Worm (Caenorhabditis elegans) whole organism, L4 larva: ENCODE data around the gene Y39H10A.1.

Source experiments
- F26F4.8 ChIP-seq: fragments of 200-800 bp; sonication (Bioruptor generic); conservative IDR thresholded peaks from 2 replicates; pipeline ENCODE4 v1.3.6; 2022; ENCODE audit warnings: missing genetic modification characterization, missing compliant biosample characterization
- F37D6.2 ChIP-seq: sonication (generic microtip); optimal IDR thresholded peaks from 2 replicates; lab custom pipeline; 2016; ENCODE audit warnings: mild to moderate bottlenecking, missing genetic modification characterization, missing compliant biosample characterization
- F49E8.2 ChIP-seq: sonication (generic microtip); optimal IDR thresholded peaks from 2 replicates; lab custom pipeline; 2016; ENCODE audit warnings: missing compliant biosample characterization, mild to moderate bottlenecking, missing genetic modification characterization, borderline replicate concordance
- Y48G9A.11 ChIP-seq: fragments of 200-800 bp; sonication (Bioruptor generic); IDR thresholded peaks from 2 replicates; pipeline ENCODE4 v1.3.6; 2022; ENCODE audit warnings: missing genetic modification reagents, missing genetic modification characterization, missing compliant biosample characterization
- Y5F2A.4 ChIP-seq: fragments of 200-800 bp; sonication (Bioruptor generic); optimal IDR thresholded peaks from 2 replicates; lab custom pipeline; 2018; ENCODE audit warnings: mild to moderate bottlenecking, missing genetic modification characterization, missing compliant biosample characterization
- ZK546.5 ChIP-seq, 2 experiments: sonication (generic microtip); optimal IDR thresholded peaks; 2 replicates each; lab custom pipeline; 2017; ENCODE audit warnings: missing biosample characterization in 2 of 2, missing genetic modification characterization in 2 of 2
- aha-1 ChIP-seq: fragments of 150-350 bp; peaks from one replicate; lab custom pipeline; 2014; ENCODE audit warnings: missing biosample characterization, missing genetic modification characterization
- arid-1 ChIP-seq: fragments of 200-800 bp; sonication (Bioruptor generic); conservative IDR thresholded peaks from 2 replicates; pipeline ENCODE4 v1.3.6; 2022; ENCODE audit warnings: missing genetic modification reagents, missing genetic modification characterization, missing compliant biosample characterization
- ceh-28 ChIP-seq: fragments of 150-350 bp; optimal IDR thresholded peaks from 2 replicates; lab custom pipeline; 2014; ENCODE audit warnings: missing biosample characterization, missing genetic modification reagents, missing genetic modification characterization
- ceh-82 ChIP-seq: sonication (generic microtip); optimal IDR thresholded peaks from 2 replicates; lab custom pipeline; 2017; ENCODE audit warnings: missing biosample characterization, missing genetic modification characterization
- ces-1 ChIP-seq: fragments of 150-350 bp; sonication (generic microtip); optimal IDR thresholded peaks from 4 replicates; lab custom pipeline; 2014; ENCODE audit warnings: missing biosample characterization, missing genetic modification reagents, missing genetic modification characterization
- cey-2 ChIP-seq: sonication (generic microtip); optimal IDR thresholded peaks from 3 replicates; lab custom pipeline; 2017; ENCODE audit warnings: missing genetic modification characterization, mild to moderate bottlenecking, missing compliant biosample characterization, antibody characterized with exemption, borderline replicate concordance; ENCODE audit not compliant: insufficient read depth
- daf-16 ChIP-seq, 3 experiments: sonication (generic microtip); optimal IDR thresholded peaks; 2 replicates each; lab custom pipeline; 2016 to 2017; ENCODE audit warnings: missing genetic modification characterization in 3 of 3, missing genetic modification reagents in 3 of 3, mild to moderate bottlenecking in 2 of 3, missing compliant biosample characterization in 2 of 3, missing biosample characterization in 1 of 3, moderate library complexity in 1 of 3
- daf-8 ChIP-seq: fragments of 200-800 bp; sonication (Bioruptor generic); IDR thresholded peaks from 2 replicates; pipeline ENCODE4 v1.3.6; 2022; ENCODE audit warnings: missing genetic modification characterization, missing compliant biosample characterization
- dmd-6 ChIP-seq: fragments of 200-800 bp; sonication (Bioruptor generic); IDR thresholded peaks from 2 replicates; pipeline ENCODE4 v1.3.6; 2022; ENCODE audit warnings: missing genetic modification reagents, missing genetic modification characterization, missing compliant biosample characterization
- duxl-1 ChIP-seq: sonication (generic microtip); optimal IDR thresholded peaks from 2 replicates; lab custom pipeline; 2016; ENCODE audit warnings: mild to moderate bottlenecking, missing genetic modification characterization, moderate library complexity, missing compliant biosample characterization; ENCODE audit not compliant: poor library complexity
- hif-1 ChIP-seq, 2 experiments: sonication (generic microtip); optimal IDR thresholded peaks; 2 replicates each; lab custom pipeline; 2016 to 2017; ENCODE audit warnings: missing compliant biosample characterization in 2 of 2, missing genetic modification characterization in 2 of 2, missing genetic modification reagents in 2 of 2, missing genotype in 2 of 2, mild to moderate bottlenecking in 1 of 2
- hlh-11 ChIP-seq: fragments of 200-800 bp; sonication (Bioruptor generic); optimal IDR thresholded peaks from 2 replicates; lab custom pipeline; 2018; ENCODE audit warnings: mild to moderate bottlenecking, missing genetic modification characterization, missing compliant biosample characterization
- hlh-30 ChIP-seq: sonication (generic microtip); optimal IDR thresholded peaks from 2 replicates; lab custom pipeline; 2017; ENCODE audit warnings: antibody characterized with exemption, mild to moderate bottlenecking, missing genetic modification characterization, missing compliant biosample characterization; ENCODE audit not compliant: insufficient read depth
- jun-1 ChIP-seq: fragments of 150-350 bp; optimal IDR thresholded peaks from 2 replicates; lab custom pipeline; 2014; ENCODE audit warnings: missing biosample characterization, missing genetic modification reagents, missing genetic modification characterization
- lin-15B ChIP-seq: fragments of 150-350 bp; sonication (generic microtip); optimal IDR thresholded peaks from 3 replicates; lab custom pipeline; 2014; ENCODE audit warnings: missing biosample characterization, missing genetic modification characterization
- mdl-1 ChIP-seq, 2 experiments: fragments of 150-350 bp in 1 of 2; sonication (generic microtip) in 1 of 2; optimal IDR thresholded peaks; 2 replicates each; lab custom pipeline; 2014 to 2017; ENCODE audit warnings: missing biosample characterization in 2 of 2, missing genetic modification characterization in 2 of 2
- mep-1 ChIP-seq: fragments of 150-350 bp; sonication (generic microtip); optimal IDR thresholded peaks from 3 replicates; lab custom pipeline; 2014; ENCODE audit warnings: missing biosample characterization, missing genetic modification characterization
- mxl-3 ChIP-seq: fragments of 200-800 bp; sonication (Bioruptor generic); optimal IDR thresholded peaks from 2 replicates; lab custom pipeline; 2018; ENCODE audit warnings: mild to moderate bottlenecking, missing genetic modification characterization, missing compliant biosample characterization
- nhr-102 ChIP-seq: sonication (generic microtip); optimal IDR thresholded peaks from 2 replicates; lab custom pipeline; 2016; ENCODE audit warnings: mild to moderate bottlenecking, missing genetic modification characterization, moderate library complexity, missing compliant biosample characterization
- nhr-111 ChIP-seq: fragments of 200-800 bp; sonication (Bioruptor generic); optimal IDR thresholded peaks from 2 replicates; lab custom pipeline; 2018; ENCODE audit warnings: mild to moderate bottlenecking, missing genetic modification characterization, missing compliant biosample characterization
- nhr-28 ChIP-seq: fragments of 150-350 bp; optimal IDR thresholded peaks from 2 replicates; lab custom pipeline; 2014; ENCODE audit warnings: missing biosample characterization, missing genetic modification characterization
- nhr-48 ChIP-seq: sonication (generic microtip); optimal IDR thresholded peaks from 2 replicates; lab custom pipeline; 2016; ENCODE audit warnings: mild to moderate bottlenecking, missing genetic modification characterization, missing compliant biosample characterization
- nhr-6 ChIP-seq: fragments of 150-350 bp; optimal IDR thresholded peaks from 2 replicates; lab custom pipeline; 2014; ENCODE audit warnings: missing biosample characterization, missing genetic modification characterization
- nhr-77 ChIP-seq: fragments of 150-350 bp; optimal IDR thresholded peaks from 2 replicates; lab custom pipeline; 2014; ENCODE audit warnings: missing biosample characterization, missing genetic modification characterization
- php-3 ChIP-seq: fragments of 200-800 bp; sonication (Bioruptor generic); IDR thresholded peaks from 2 replicates; pipeline ENCODE4 v1.3.6; 2022; ENCODE audit warnings: missing genetic modification reagents, missing genetic modification characterization, missing compliant biosample characterization
- rbr-2 ChIP-seq: sonication (generic microtip); optimal IDR thresholded peaks from 2 replicates; lab custom pipeline; 2016; ENCODE audit warnings: missing genotype, missing genetic modification characterization, missing compliant biosample characterization
- set-16 ChIP-seq: fragments of 200-800 bp; sonication (Bioruptor generic); IDR thresholded peaks from 2 replicates; pipeline ENCODE4 v1.3.6; 2022; ENCODE audit warnings: missing genetic modification reagents, missing genetic modification characterization, missing compliant biosample characterization
- unc-62 ChIP-seq, 3 experiments: fragments of 150-350 bp in 1 of 3; sonication (generic microtip); optimal IDR thresholded peaks in 2 of 3; peaks in 1 of 3; 1 replicate in 1 of 3; 2 replicates in 2 of 3; lab custom pipeline; 2014 to 2017; ENCODE audit warnings: missing biosample characterization in 3 of 3, missing genetic modification characterization in 3 of 3, missing genetic modification reagents in 3 of 3, missing genotype in 1 of 3
- zfp-2 ChIP-seq: sonication (generic microtip); optimal IDR thresholded peaks from 2 replicates; lab custom pipeline; 2016; ENCODE audit warnings: mild to moderate bottlenecking, missing genetic modification characterization, missing compliant biosample characterization

The Y39H10A.1 gene

DNA sequence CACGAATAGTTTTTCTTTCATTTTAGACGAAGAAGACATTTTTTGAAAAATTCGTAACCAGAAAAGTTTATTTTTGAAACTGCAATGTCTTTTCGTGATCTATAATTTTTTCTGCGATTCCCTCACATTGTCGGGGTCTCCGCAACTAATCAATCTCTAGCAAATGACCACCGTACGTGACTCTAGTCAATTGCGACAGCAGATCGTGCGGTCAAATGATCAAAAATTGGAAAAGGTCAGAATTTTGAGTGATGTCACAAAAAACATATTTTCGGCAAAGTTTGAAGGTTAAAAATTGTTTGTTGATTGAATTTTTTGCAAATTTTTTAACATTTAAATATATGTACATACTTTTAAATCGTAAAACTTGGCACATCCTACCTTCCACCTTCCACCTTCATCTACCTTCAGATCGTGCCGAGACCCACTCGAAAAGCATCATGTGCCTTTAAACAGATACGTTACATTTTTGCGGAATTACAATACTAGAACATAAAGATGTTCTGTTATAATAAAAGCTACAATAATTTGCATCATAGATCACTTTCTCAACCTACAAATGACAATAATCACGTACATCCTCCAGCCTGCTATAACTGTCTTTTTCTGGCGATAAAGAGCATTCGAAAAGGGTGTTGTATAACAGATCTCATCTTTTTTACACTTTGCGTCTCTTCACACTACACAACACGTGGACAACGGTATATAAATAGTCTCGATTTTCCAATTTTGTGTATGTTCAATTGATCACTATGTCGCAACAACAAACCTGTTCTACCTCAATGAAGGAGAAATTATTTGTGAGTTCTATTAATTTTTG is 4.6 kb downstream of the Y39H10A.1 start, which contains the start of the genes R08E5.1 and rips-1:
TSS of gene R08E5.1 (minus strand) at position 82 of the 820 bp plus-strand sequence.
TSS of gene rips-1 (plus strand) at position 585 of the 820 bp plus-strand sequence.
- TF ChIP-seq zfp-2 (tag; lab: Kevin White, UChicago): no peak
- no peak for TF ChIP-seq nhr-6
- TF ChIP-seq hlh-11 (tag; lab: Kevin White, UChicago): peak; percentile 14
- TF ChIP-seq nhr-48 (tag; lab: Kevin White, UChicago): peak; percentile 27
- TF ChIP-seq mdl-1 (tag; optimal IDR thresholded peaks at IDR 0.05; lab: Kevin White, UChicago): peak in 1 of 2 experiments; percentile 29
- peak; percentile 59 for TF ChIP-seq nhr-28 (tag; lab: Kevin White, UChicago)
- TF ChIP-seq ZK546.5 (tag; optimal IDR thresholded peaks at IDR 0.05; lab: Kevin White, UChicago): no peak
- peak; percentile 86 to 98 for TF ChIP-seq hif-1 (tag; optimal IDR thresholded peaks at IDR 0.05; lab: Kevin White, UChicago)
- no peak for TF ChIP-seq ces-1 (GFP tag; lab: Kevin White, UChicago)
- TF ChIP-seq hlh-30: peak; percentile 41
- no peak for TF ChIP-seq duxl-1 (tag; lab: Kevin White, UChicago)
- no peak for TF ChIP-seq nhr-102 (tag; lab: Kevin White, UChicago)
- TF ChIP-seq aha-1 (tag; lab: Kevin White, UChicago): peak; percentile 98
- peak; percentile 35 for TF ChIP-seq dmd-6 (GFP tag; lab: Robert Waterston, UW)

DNA sequence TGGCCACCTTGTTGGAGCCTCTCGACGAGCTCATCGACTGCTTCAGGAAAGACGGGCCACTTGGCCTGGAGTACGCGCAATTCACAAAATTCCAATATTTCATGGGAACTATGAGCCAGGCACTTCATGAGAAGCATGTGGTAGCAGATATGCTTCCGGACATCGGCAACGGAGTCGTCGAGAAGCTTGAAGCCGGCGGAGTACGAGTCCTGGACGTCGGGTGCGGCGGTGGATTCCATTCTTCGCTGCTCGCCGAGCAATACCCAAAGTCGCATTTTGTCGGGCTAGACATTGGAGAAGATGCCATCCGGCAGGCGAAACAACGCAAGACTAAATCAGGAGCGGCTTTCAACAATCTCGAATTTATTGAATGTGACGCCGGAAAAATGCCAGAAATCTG is 6.6 kb downstream of the Y39H10A.1 start:
- no peak for TF ChIP-seq lin-15B (tag; lab: Kevin White, UChicago)
- peak; percentile 63; the same call in 1 of the 2 replicates for TF ChIP-seq set-16 (GFP tag; lab: Robert Waterston, UW)

DNA sequence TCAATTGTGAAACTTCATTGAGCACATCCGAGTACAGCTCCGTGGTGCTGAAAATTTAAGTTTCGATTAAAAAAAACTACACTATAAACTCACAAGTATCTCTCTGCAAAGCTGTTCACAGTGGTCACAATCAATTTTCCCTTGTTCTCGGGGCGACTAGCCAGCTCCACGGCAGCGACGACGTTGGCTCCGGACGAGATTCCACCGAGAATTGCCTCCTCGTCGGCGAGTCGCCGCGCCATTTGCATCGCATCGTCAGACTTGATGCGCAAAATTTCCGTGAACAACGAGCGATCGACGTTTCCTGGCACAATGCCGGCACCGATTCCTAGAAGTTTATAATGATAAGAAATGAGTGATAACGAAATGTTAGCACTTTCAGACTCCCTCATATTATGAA is 7.6 kb downstream of the Y39H10A.1 start:
- TF ChIP-seq F49E8.2 (tag; lab: Kevin White, UChicago): no peak
- peak; percentile 18; the same call in 1 of the 2 replicates for TF ChIP-seq dmd-6 (GFP tag; lab: Robert Waterston, UW)
- TF ChIP-seq set-16 (GFP tag; lab: Robert Waterston, UW): peak; percentile 70
- TF ChIP-seq daf-16 (GFP tag; optimal IDR thresholded peaks at IDR 0.05; lab: Kevin White, UChicago): no peak
- peak; percentile 20 for TF ChIP-seq daf-16 (tag; optimal IDR thresholded peaks at IDR 0.05; lab: Kevin White, UChicago)
- TF ChIP-seq Y5F2A.4 (GFP tag; lab: Kevin White, UChicago): no peak
- TF ChIP-seq Y48G9A.11 (GFP tag; lab: Robert Waterston, UW): 0 out of 2 replicates have a peak, but pooled peaks have one; percentile 5
- TF ChIP-seq php-3 (GFP tag; lab: Robert Waterston, UW): 0 out of 2 replicates have a peak, but pooled peaks have one; percentile 32
- TF ChIP-seq hif-1 (tag; optimal IDR thresholded peaks at IDR 0.05; lab: Kevin White, UChicago): peak in 1 of 2 experiments; percentile 17
- TF ChIP-seq aha-1 (tag; lab: Kevin White, UChicago): peak; percentile 34
- TF ChIP-seq, all 104 proteins: peak for 7

DNA sequence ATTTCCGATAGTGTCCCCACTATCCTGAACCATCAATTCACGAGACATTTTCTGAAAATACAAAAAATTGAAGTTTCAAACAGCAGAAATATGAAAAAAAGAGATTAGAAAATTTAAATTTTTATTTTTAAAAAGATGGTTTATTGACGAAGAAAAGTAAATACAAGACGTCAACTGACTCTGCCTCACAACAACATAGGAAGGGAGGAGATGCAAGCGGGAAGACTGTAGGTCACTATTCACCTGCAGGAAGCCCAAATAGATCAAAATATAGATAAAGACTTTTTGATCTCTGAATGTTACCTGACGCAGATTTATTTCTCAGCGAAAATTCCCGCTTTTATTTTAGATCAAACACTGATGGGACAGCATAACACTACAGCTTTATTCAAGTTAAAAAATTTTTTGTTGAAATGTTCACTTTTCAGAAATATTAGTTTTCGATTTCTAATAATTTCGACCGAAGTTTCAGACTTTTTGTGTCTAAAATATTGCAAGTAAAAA is 9.1 kb downstream of the Y39H10A.1 start, which contains the start of gene cysl-3:
TSS of gene cysl-3 (minus strand) at position 51 of the 504 bp plus-strand sequence.
- TF ChIP-seq mxl-3 (GFP tag; lab: Kevin White, UChicago) (no peak), rbr-2 (no peak), F26F4.8 (GFP tag; lab: Robert Waterston, UW) (no peak), daf-16 (GFP tag; optimal IDR thresholded peaks at IDR 0.05; lab: Kevin White, UChicago) (no peak), daf-16 (tag; optimal IDR thresholded peaks at IDR 0.05; lab: Kevin White, UChicago) (peak; percentile 29), unc-62 (GFP tag; optimal IDR thresholded peaks at IDR 0.05 in 1 of 2; lab: Kevin White, UChicago) (no peak), unc-62 (tag; optimal IDR thresholded peaks at IDR 0.05; lab: Kevin White, UChicago) (no peak), F37D6.2 (tag; lab: Kevin White, UChicago) (no peak)

DNA sequence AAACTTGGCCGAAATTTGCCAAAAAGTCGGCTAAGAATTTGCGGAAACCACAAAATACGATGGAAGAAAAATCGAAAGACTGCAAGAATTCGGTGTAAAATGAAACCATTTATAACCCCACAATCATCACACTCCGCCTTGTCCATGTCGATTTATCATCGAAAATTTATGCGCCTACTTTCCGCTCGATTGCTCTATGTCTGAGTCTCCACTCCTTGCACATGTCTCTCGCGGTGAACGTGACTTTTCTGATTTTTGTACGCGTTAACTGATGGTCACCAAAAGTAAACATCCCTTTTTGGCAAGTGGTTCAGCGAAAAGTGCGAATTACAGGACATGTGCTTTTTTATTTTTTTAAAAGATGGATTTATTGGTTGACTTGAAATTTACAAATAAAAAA is 9.9 kb downstream of the Y39H10A.1 start:
- no peak for TF ChIP-seq cey-2 (tag; lab: Kevin White, UChicago)
- peak; percentile 100 for TF ChIP-seq aha-1 (tag; lab: Kevin White, UChicago)
- no peak for TF ChIP-seq daf-8 (GFP tag; lab: Robert Waterston, UW)
- no peak for TF ChIP-seq arid-1 (GFP tag; lab: Robert Waterston, UW)
- peak; percentile 72 for TF ChIP-seq hlh-11 (tag; lab: Kevin White, UChicago)
- TF ChIP-seq mdl-1 (tag; optimal IDR thresholded peaks at IDR 0.05; lab: Kevin White, UChicago): peak in 1 of 2 experiments; percentile 61
- TF ChIP-seq nhr-28 (tag; lab: Kevin White, UChicago): peak; percentile 64
- peak; percentile 6 for TF ChIP-seq mep-1 (tag; lab: Kevin White, UChicago)
- TF ChIP-seq ceh-82 (tag; lab: Kevin White, UChicago): no peak
- peak in 1 of 2 experiments; percentile 74 for TF ChIP-seq unc-62 (GFP tag; optimal IDR thresholded peaks at IDR 0.05 in 1 of 2; lab: Kevin White, UChicago)
- TF ChIP-seq unc-62 (tag; optimal IDR thresholded peaks at IDR 0.05; lab: Kevin White, UChicago): no peak
- no peak for TF ChIP-seq nhr-111 (GFP tag; lab: Kevin White, UChicago)
- TF ChIP-seq hif-1 (tag; optimal IDR thresholded peaks at IDR 0.05; lab: Kevin White, UChicago): peak; percentile 86 to 98
- TF ChIP-seq ceh-28: no peak
- peak; percentile 2 for TF ChIP-seq nhr-77
- no peak for TF ChIP-seq jun-1 (tag; lab: Kevin White, UChicago)
- TF ChIP-seq duxl-1 (tag; lab: Kevin White, UChicago): no peak
- peak; percentile 82 for TF ChIP-seq dmd-6 (GFP tag; lab: Robert Waterston, UW)
- no peak for TF ChIP-seq daf-16 (GFP tag; optimal IDR thresholded peaks at IDR 0.05; lab: Kevin White, UChicago)
- TF ChIP-seq daf-16 (tag; optimal IDR thresholded peaks at IDR 0.05; lab: Kevin White, UChicago): peak; percentile 84
